Worm (Caenorhabditis elegans) whole organism, early embryonic: ENCODE results near the gene srh-47.

Experiments
- B0310.2 ChIP-seq: sonication (generic microtip); optimal IDR thresholded peaks from 2 replicates; lab custom pipeline; 2016; ENCODE audit warnings: mild to moderate bottlenecking, missing genetic modification characterization, missing compliant biosample characterization
- F13C5.2 ChIP-seq: sonication (generic microtip); optimal IDR thresholded peaks from 2 replicates; lab custom pipeline; 2017; ENCODE audit warnings: mild to moderate bottlenecking, missing genetic modification characterization, inconsistent platforms, missing compliant biosample characterization
- aly-1 ChIP-seq: sonication (generic microtip); optimal IDR thresholded peaks from 2 replicates; lab custom pipeline; 2016; ENCODE audit warnings: missing genetic modification characterization, missing compliant biosample characterization
- ama-1 ChIP-seq: fragments of 150-350 bp; optimal IDR thresholded peaks from 2 replicates; lab custom pipeline; 2014
- ceh-13 ChIP-seq: fragments of 200-800 bp; sonication (Bioruptor generic); optimal IDR thresholded peaks from 2 replicates; lab custom pipeline; 2018; ENCODE audit warnings: mild to moderate bottlenecking, missing genetic modification characterization, missing compliant biosample characterization
- ceh-36 ChIP-seq: sonication (generic microtip); optimal IDR thresholded peaks from 2 replicates; lab custom pipeline; 2016; ENCODE audit warnings: missing genetic modification characterization, inconsistent platforms, missing compliant biosample characterization
- ets-7 ChIP-seq: sonication (generic microtip); optimal IDR thresholded peaks from 2 replicates; lab custom pipeline; 2016; ENCODE audit warnings: missing genotype, missing genetic modification characterization, missing compliant biosample characterization
- flt-1 ChIP-seq: fragments of 200-800 bp; sonication (Bioruptor generic); IDR thresholded peaks from 2 replicates; pipeline ENCODE4 v1.3.6; 2022; ENCODE audit warnings: missing genetic modification characterization, missing compliant biosample characterization
- hmbx-1 ChIP-seq: sonication (generic microtip); optimal IDR thresholded peaks from 2 replicates; lab custom pipeline; 2016; ENCODE audit warnings: mild to moderate bottlenecking, missing genetic modification characterization, missing compliant biosample characterization
- hmg-4 ChIP-seq: fragments of 200-800 bp; sonication (Bioruptor generic); optimal IDR thresholded peaks from 2 replicates; lab custom pipeline; 2018; ENCODE audit warnings: mild to moderate bottlenecking, missing genetic modification characterization, missing compliant biosample characterization
- hnd-1 ChIP-seq: sonication (generic microtip); optimal IDR thresholded peaks from 2 replicates; lab custom pipeline; 2016; ENCODE audit warnings: missing genetic modification characterization, missing compliant biosample characterization
- pes-1 ChIP-seq: fragments of 200-800 bp; sonication (Bioruptor generic); IDR thresholded peaks from 2 replicates; pipeline ENCODE4 v1.3.6; 2022; ENCODE audit warnings: missing genetic modification reagents, missing genetic modification characterization, missing compliant biosample characterization
- scrt-1 ChIP-seq: fragments of 200-800 bp; sonication (Bioruptor generic); IDR thresholded peaks from 2 replicates; pipeline ENCODE4 v1.3.6; 2022; ENCODE audit warnings: missing genetic modification characterization, missing compliant biosample characterization
- sea-1 ChIP-seq: fragments of 200-800 bp; sonication (Bioruptor generic); conservative IDR thresholded peaks from 2 replicates; pipeline ENCODE4 v1.3.6; 2022; ENCODE audit warnings: missing genetic modification characterization, missing compliant biosample characterization
- tbx-11 ChIP-seq: fragments of 200-800 bp; sonication (Bioruptor generic); IDR thresholded peaks from 2 replicates; pipeline ENCODE4 v1.3.6; 2022; ENCODE audit warnings: missing genetic modification characterization, missing compliant biosample characterization
- tbx-37 ChIP-seq: fragments of 200-800 bp; sonication (Bioruptor generic); conservative IDR thresholded peaks from 2 replicates; pipeline ENCODE4 v1.3.6; 2022; ENCODE audit warnings: missing genetic modification reagents, missing genetic modification characterization, missing compliant biosample characterization
- tra-4 ChIP-seq: sonication (generic microtip); optimal IDR thresholded peaks from 2 replicates; lab custom pipeline; 2017; ENCODE audit warnings: missing genetic modification characterization, missing compliant biosample characterization

The srh-47 gene

ce11 chrV:11266681-11267080 is 33.8 kb downstream of the srh-47 start, which contains the start of gene str-116:
str-116 (plus strand) TSS chrV:11266981.
- TF ChIP-seq tra-4 (tag; lab: Kevin White, UChicago) (no peak), ceh-36 (tag; lab: Kevin White, UChicago) (no peak), hmg-4 (GFP tag; lab: Kevin White, UChicago) (no peak), B0310.2 (tag; lab: Kevin White, UChicago) (no peak), aly-1 (tag; lab: Kevin White, UChicago) (no peak), tbx-11 (GFP tag; lab: Robert Waterston, UW) (no peak), pes-1 (GFP tag; lab: Robert Waterston, UW) (no peak), ama-1 (lab: Kevin White, UChicago) (no peak), F13C5.2 (tag; lab: Kevin White, UChicago) (no peak)

- no peak for TF ChIP-seq ama-1 (lab: Kevin White, UChicago)
- no peak for TF ChIP-seq hmg-4 (GFP tag; lab: Kevin White, UChicago)
- no peak for TF ChIP-seq sea-1 (GFP tag; lab: Robert Waterston, UW)
- no peak for TF ChIP-seq aly-1 (tag; lab: Kevin White, UChicago)
- no peak for TF ChIP-seq ceh-36 (tag; lab: Kevin White, UChicago)
- no peak for TF ChIP-seq tbx-37
- no peak for TF ChIP-seq tbx-11 (GFP tag; lab: Robert Waterston, UW)
- no peak for TF ChIP-seq scrt-1 (GFP tag; lab: Robert Waterston, UW)
- TF ChIP-seq hmbx-1 (tag; lab: Kevin White, UChicago) = no peak
- no peak for TF ChIP-seq pes-1 (GFP tag; lab: Robert Waterston, UW)
- no peak for TF ChIP-seq ets-7 (tag; lab: Kevin White, UChicago)
- TF ChIP-seq flt-1 (GFP tag; lab: Robert Waterston, UW) = no peak
- TF ChIP-seq tra-4 (tag; lab: Kevin White, UChicago) = no peak
- TF ChIP-seq hnd-1 (tag; lab: Kevin White, UChicago) = no peak
- no peak for TF ChIP-seq ceh-13 (GFP tag; lab: Kevin White, UChicago)
- no peak for TF ChIP-seq B0310.2 (tag; lab: Kevin White, UChicago)
These were observed 35.0 kb downstream of the srh-47 start, which contains the start of gene cln-3.1 for ce11 chrV:11265482-11265881. cln-3.1 (minus strand) TSS chrV:11265652.

- TF ChIP-seq B0310.2 (tag; lab: Kevin White, UChicago) (no peak), F13C5.2 (tag; lab: Kevin White, UChicago) (no peak), sea-1 (GFP tag; lab: Robert Waterston, UW) (no peak), ceh-36 (tag; lab: Kevin White, UChicago) (no peak), tbx-37 (no peak), tra-4 (tag; lab: Kevin White, UChicago) (no peak), pes-1 (GFP tag; lab: Robert Waterston, UW) (no peak), ceh-13 (GFP tag; lab: Kevin White, UChicago) (no peak), hmbx-1 (tag; lab: Kevin White, UChicago) (no peak), ets-7 (tag; lab: Kevin White, UChicago) (no peak), tbx-11 (GFP tag; lab: Robert Waterston, UW) (no peak), aly-1 (tag; lab: Kevin White, UChicago) (no peak), hmg-4 (GFP tag; lab: Kevin White, UChicago) (no peak)
These were observed 37.4 kb downstream of the srh-47 start, which contains the start of gene F07B10.4 for ce11 chrV:11263025-11263424. F07B10.4 (minus strand) TSS chrV:11263125.

- TF ChIP-seq hmbx-1 (tag; lab: Kevin White, UChicago) (no peak), tbx-37 (no peak), sea-1 (GFP tag; lab: Robert Waterston, UW) (no peak), B0310.2 (tag; lab: Kevin White, UChicago) (no peak), tbx-11 (GFP tag; lab: Robert Waterston, UW) (no peak), flt-1 (GFP tag; lab: Robert Waterston, UW) (no peak), hmg-4 (GFP tag; lab: Kevin White, UChicago) (no peak), F13C5.2 (tag; lab: Kevin White, UChicago) (no peak), ceh-13 (GFP tag; lab: Kevin White, UChicago) (no peak), ets-7 (tag; lab: Kevin White, UChicago) (no peak), scrt-1 (GFP tag; lab: Robert Waterston, UW) (no peak), ceh-36 (tag; lab: Kevin White, UChicago) (no peak), aly-1 (tag; lab: Kevin White, UChicago) (no peak), hnd-1 (tag; lab: Kevin White, UChicago) (no peak), pes-1 (GFP tag; lab: Robert Waterston, UW) (no peak), tra-4 (tag; lab: Kevin White, UChicago) (no peak), ama-1 (lab: Kevin White, UChicago) (no peak)
These were observed 39.8 kb downstream of the srh-47 start, which contains the start of gene F07B10.7 for ce11 chrV:11260622-11261021. F07B10.7 (minus strand) TSS chrV:11260722.

- TF ChIP-seq sea-1 (GFP tag; lab: Robert Waterston, UW) (no peak), aly-1 (tag; lab: Kevin White, UChicago) (no peak), tbx-11 (GFP tag; lab: Robert Waterston, UW) (no peak), ama-1 (lab: Kevin White, UChicago) (no peak), ets-7 (tag; lab: Kevin White, UChicago) (no peak), hmbx-1 (tag; lab: Kevin White, UChicago) (no peak)
These were observed 41.5 kb downstream of the srh-47 start, which contains the start of gene lgc-36 for ce11 chrV:11258896-11259295. lgc-36 (minus strand) TSS chrV:11258996.

ce11 chrV:11254980-11255379 is 45.5 kb downstream of the srh-47 start, which contains the start of gene srsx-31:
srsx-31 (minus strand) TSS chrV:11255080.
- TF ChIP-seq ceh-36 (tag; lab: Kevin White, UChicago) = no peak
- TF ChIP-seq hmbx-1 (tag; lab: Kevin White, UChicago) = no peak

- TF ChIP-seq tra-4 (tag; lab: Kevin White, UChicago) (no peak), tbx-11 (GFP tag; lab: Robert Waterston, UW) (no peak), B0310.2 (tag; lab: Kevin White, UChicago) (no peak), sea-1 (GFP tag; lab: Robert Waterston, UW) (no peak), aly-1 (tag; lab: Kevin White, UChicago) (no peak), pes-1 (GFP tag; lab: Robert Waterston, UW) (no peak), F13C5.2 (tag; lab: Kevin White, UChicago) (no peak), ceh-36 (tag; lab: Kevin White, UChicago) (no peak), ets-7 (tag; lab: Kevin White, UChicago) (no peak), hmg-4 (GFP tag; lab: Kevin White, UChicago) (no peak), scrt-1 (GFP tag; lab: Robert Waterston, UW) (no peak), hmbx-1 (tag; lab: Kevin White, UChicago) (no peak), ama-1 (lab: Kevin White, UChicago) (no peak), tbx-37 (no peak), flt-1 (GFP tag; lab: Robert Waterston, UW) (no peak), hnd-1 (tag; lab: Kevin White, UChicago) (no peak), ceh-13 (GFP tag; lab: Kevin White, UChicago) (no peak)
These were observed 48.0 kb downstream of the srh-47 start, which contains the start of gene srsx-33 for ce11 chrV:11252429-11252828. srsx-33 (minus strand) TSS chrV:11252529.
